Worm (Caenorhabditis elegans): ENCODE measurements around the gene rnh-2.

DNA sequence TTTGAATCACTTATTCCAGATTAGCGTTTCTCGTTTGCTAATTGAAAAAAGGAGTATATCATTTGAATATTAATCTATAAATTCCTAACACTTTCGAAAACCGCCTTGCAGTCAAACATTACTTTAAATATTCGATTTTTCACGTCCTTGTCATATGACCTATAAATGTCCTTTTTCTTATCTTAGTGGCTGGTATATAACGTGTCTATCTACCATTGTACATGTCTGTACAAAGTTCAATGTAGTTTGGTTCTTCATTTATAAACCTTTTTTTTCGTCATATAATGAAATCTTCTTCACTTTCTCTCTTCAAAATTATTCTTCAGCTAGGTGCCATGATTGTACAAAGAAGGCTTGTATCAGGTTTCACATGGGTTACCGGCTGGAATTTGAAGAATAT is 31.3 kb upstream of the rnh-2 start, which contains the start of gene gbh-2:
- no peak for TF ChIP-seq scrt-1 (GFP tag; IDR thresholded peaks at IDR 0.05)
- TF ChIP-seq flt-1 (GFP tag; IDR thresholded peaks at IDR 0.05) = no peak
- TF ChIP-seq tbx-37 (GFP tag; conservative IDR thresholded peaks at IDR 0.05) = no peak
- TF ChIP-seq sea-1 (GFP tag; conservative IDR thresholded peaks at IDR 0.05) = no peak
- no peak for TF ChIP-seq ama-1 (optimal IDR thresholded peaks at IDR 0.05)
- TF ChIP-seq F13C5.2 (tag; optimal IDR thresholded peaks at IDR 0.05) = no peak
- no peak for TF ChIP-seq pes-1 (GFP tag; IDR thresholded peaks at IDR 0.05)
- TF ChIP-seq tbx-11 (GFP tag; IDR thresholded peaks at IDR 0.05) = no peak
- no peak for TF ChIP-seq B0310.2 (tag; optimal IDR thresholded peaks at IDR 0.05)
- no peak for TF ChIP-seq tra-4 (tag; optimal IDR thresholded peaks at IDR 0.05)
- no peak for TF ChIP-seq ceh-36 (tag; optimal IDR thresholded peaks at IDR 0.05)

Measured in whole organism, early embryonic.